Worm (Caenorhabditis elegans) whole organism, early embryonic: ENCODE results near the gene F53A9.9.

Source experiments
- ama-1 ChIP-seq: fragments of 150-350 bp; optimal IDR thresholded peaks from 2 replicates; lab custom pipeline; 2014
- flt-1 ChIP-seq: fragments of 200-800 bp; sonication (Bioruptor generic); IDR thresholded peaks from 2 replicates; pipeline ENCODE4 v1.3.6; 2022; ENCODE audit warnings: missing genetic modification characterization, missing compliant biosample characterization
- hmbx-1 ChIP-seq: sonication (generic microtip); optimal IDR thresholded peaks from 2 replicates; lab custom pipeline; 2016; ENCODE audit warnings: mild to moderate bottlenecking, missing genetic modification characterization, missing compliant biosample characterization
- scrt-1 ChIP-seq: fragments of 200-800 bp; sonication (Bioruptor generic); IDR thresholded peaks from 2 replicates; pipeline ENCODE4 v1.3.6; 2022; ENCODE audit warnings: missing genetic modification characterization, missing compliant biosample characterization
- tbx-11 ChIP-seq: fragments of 200-800 bp; sonication (Bioruptor generic); IDR thresholded peaks from 2 replicates; pipeline ENCODE4 v1.3.6; 2022; ENCODE audit warnings: missing genetic modification characterization, missing compliant biosample characterization

DNA sequence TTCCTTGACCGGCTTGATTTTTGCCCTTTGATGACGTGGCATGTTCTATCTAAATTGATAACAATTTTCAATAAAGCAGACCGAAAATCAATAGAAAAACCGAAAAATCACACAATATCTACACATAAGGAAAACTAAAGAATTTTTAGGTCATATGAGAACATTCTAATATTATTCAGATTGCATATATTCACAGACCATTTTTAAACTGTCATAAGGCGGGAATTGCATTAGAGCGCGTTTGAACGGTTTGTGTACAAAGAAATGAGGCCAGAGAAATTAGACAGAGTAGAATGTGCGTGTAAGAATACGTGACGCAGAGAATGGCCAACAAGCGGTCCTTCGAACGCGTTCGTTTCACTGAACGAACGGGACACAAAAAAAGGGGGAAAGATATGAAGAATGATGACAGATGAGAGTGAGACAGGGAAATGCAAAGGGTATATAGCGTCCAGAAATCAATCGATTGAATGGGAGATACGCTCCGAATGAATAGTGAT lies 16.5 kb upstream of the F53A9.9 start, which contains the start of gene M02D8.3:
- no peak for TF ChIP-seq ama-1 (lab: Kevin White, UChicago)
- no peak for TF ChIP-seq scrt-1
- TF ChIP-seq hmbx-1 (tag; lab: Kevin White, UChicago), result no peak
- no peak for TF ChIP-seq flt-1 (GFP tag; lab: Robert Waterston, UW)
- TF ChIP-seq tbx-11, result no peak
